Worm (Caenorhabditis elegans) whole organism, L3 larva: ENCODE data around the gene F28H7.2.

ENCODE experiments used
- aly-2 ChIP-seq: fragments of 150-350 bp; optimal IDR thresholded peaks from 2 replicates; lab custom pipeline; 2014; ENCODE audit warnings: missing biosample characterization, missing genetic modification characterization
- ama-1 ChIP-seq: fragments of 150-350 bp; optimal IDR thresholded peaks from 2 replicates; lab custom pipeline; 2018
- ceh-82 ChIP-seq: fragments of 150-350 bp; optimal IDR thresholded peaks from 2 replicates; lab custom pipeline; 2014; ENCODE audit warnings: missing biosample characterization, missing genetic modification characterization
- ceh-9 ChIP-seq: sonication (generic microtip); optimal IDR thresholded peaks from 2 replicates; lab custom pipeline; 2018; ENCODE audit warnings: missing biosample characterization, missing genetic modification characterization
- elt-1 ChIP-seq: fragments of 150-350 bp; optimal IDR thresholded peaks from 2 replicates; lab custom pipeline; 2014; ENCODE audit warnings: missing biosample characterization, missing genetic modification characterization
- elt-2 ChIP-seq: sonication (generic microtip); optimal IDR thresholded peaks from 2 replicates; lab custom pipeline; 2016; ENCODE audit warnings: missing genetic modification reagents, mild to moderate bottlenecking, missing genetic modification characterization, missing compliant biosample characterization
- elt-3 ChIP-seq, 3 experiments: fragments of 150-350 bp in 1 of 3; sonication (generic microtip) in 2 of 3; optimal IDR thresholded peaks; 2 replicates in 2 of 3; 4 replicates in 1 of 3; lab custom pipeline; 2014 to 2017; ENCODE audit warnings: missing biosample characterization in 3 of 3, missing genetic modification characterization in 3 of 3
- fkh-10 ChIP-seq: sonication (generic microtip); optimal IDR thresholded peaks from 2 replicates; lab custom pipeline; 2017; ENCODE audit warnings: missing biosample characterization, missing genetic modification reagents, missing genetic modification characterization
- fos-1 ChIP-seq: fragments of 150-350 bp; optimal IDR thresholded peaks from 2 replicates; lab custom pipeline; 2014; ENCODE audit warnings: missing biosample characterization, missing genetic modification characterization
- hmg-11 ChIP-seq: sonication (generic microtip); optimal IDR thresholded peaks from 2 replicates; lab custom pipeline; 2016; ENCODE audit warnings: missing genetic modification characterization, missing compliant biosample characterization
- jun-1 ChIP-seq: fragments of 150-350 bp; optimal IDR thresholded peaks from 2 replicates; lab custom pipeline; 2014; ENCODE audit warnings: missing biosample characterization, missing genetic modification reagents, missing genetic modification characterization
- lin-15B ChIP-seq: fragments of 150-350 bp; optimal IDR thresholded peaks from 2 replicates; lab custom pipeline; 2014; ENCODE audit warnings: missing biosample characterization, missing genetic modification characterization
- lin-39 ChIP-seq: fragments of 150-350 bp; optimal IDR thresholded peaks from 2 replicates; lab custom pipeline; 2018; ENCODE audit warnings: missing biosample characterization, missing genetic modification reagents, missing genetic modification characterization
- lsy-12 ChIP-seq: sonication (generic microtip); optimal IDR thresholded peaks from 2 replicates; lab custom pipeline; 2016; ENCODE audit warnings: mild to moderate bottlenecking, missing genetic modification characterization, missing compliant biosample characterization
- mml-1 ChIP-seq: fragments of 150-350 bp; sonication (generic microtip); optimal IDR thresholded peaks from 3 replicates; lab custom pipeline; 2014; ENCODE audit warnings: missing biosample characterization, missing genetic modification characterization
- nfya-1 ChIP-seq: sonication (generic microtip); optimal IDR thresholded peaks from 2 replicates; lab custom pipeline; 2017; ENCODE audit warnings: missing genetic modification characterization, mild to moderate bottlenecking, missing compliant biosample characterization, antibody characterized with exemption, moderate library complexity; ENCODE audit not compliant: insufficient read depth
- nhr-23 ChIP-seq: fragments of 150-350 bp; optimal IDR thresholded peaks from 2 replicates; lab custom pipeline; 2014; ENCODE audit warnings: missing biosample characterization, missing genetic modification reagents, missing genetic modification characterization
- nhr-25 ChIP-seq: sonication (generic microtip); optimal IDR thresholded peaks from 2 replicates; lab custom pipeline; 2017; ENCODE audit warnings: missing biosample characterization, missing genetic modification characterization
- nhr-28 ChIP-seq: fragments of 150-350 bp; optimal IDR thresholded peaks from 2 replicates; lab custom pipeline; 2014; ENCODE audit warnings: missing biosample characterization, missing genetic modification characterization
- nhr-43 ChIP-seq: sonication (generic microtip); optimal IDR thresholded peaks from 2 replicates; lab custom pipeline; 2016; ENCODE audit warnings: mild to moderate bottlenecking, missing genetic modification characterization, missing compliant biosample characterization; ENCODE audit not compliant: poor library complexity, severe bottlenecking
- nhr-67 ChIP-seq: fragments of 150-350 bp; optimal IDR thresholded peaks from 2 replicates; lab custom pipeline; 2014; ENCODE audit warnings: missing biosample characterization, missing genetic modification characterization
- pha-4 ChIP-seq: fragments of 150-350 bp; optimal IDR thresholded peaks from 2 replicates; lab custom pipeline; 2014; ENCODE audit warnings: missing biosample characterization, missing genetic modification reagents, missing genetic modification characterization
- pqm-1 ChIP-seq: fragments of 150-350 bp; optimal IDR thresholded peaks from 2 replicates; lab custom pipeline; 2017; ENCODE audit warnings: missing biosample characterization, missing genetic modification characterization, inconsistent platforms
- sea-2 ChIP-seq: fragments of 150-350 bp; sonication (generic microtip); optimal IDR thresholded peaks from 4 replicates; lab custom pipeline; 2014; ENCODE audit warnings: missing biosample characterization, missing genetic modification reagents, missing genetic modification characterization
- snpc-4 ChIP-seq: fragments of 150-350 bp; optimal IDR thresholded peaks from 2 replicates; lab custom pipeline; 2014; ENCODE audit warnings: missing biosample characterization, missing genetic modification characterization
- unc-39 ChIP-seq: sonication (generic microtip); optimal IDR thresholded peaks from 4 replicates; lab custom pipeline; 2017; ENCODE audit warnings: missing biosample characterization, missing genetic modification characterization
- unc-62 ChIP-seq: fragments of 150-350 bp; sonication (generic microtip); optimal IDR thresholded peaks from 4 replicates; lab custom pipeline; 2014; ENCODE audit warnings: missing biosample characterization, missing genetic modification reagents, missing genetic modification characterization
- ztf-4 ChIP-seq: fragments of 150-350 bp; optimal IDR thresholded peaks from 2 replicates; lab custom pipeline; 2014; ENCODE audit warnings: missing biosample characterization, missing genetic modification characterization

F28H7.2 gene

DNA sequence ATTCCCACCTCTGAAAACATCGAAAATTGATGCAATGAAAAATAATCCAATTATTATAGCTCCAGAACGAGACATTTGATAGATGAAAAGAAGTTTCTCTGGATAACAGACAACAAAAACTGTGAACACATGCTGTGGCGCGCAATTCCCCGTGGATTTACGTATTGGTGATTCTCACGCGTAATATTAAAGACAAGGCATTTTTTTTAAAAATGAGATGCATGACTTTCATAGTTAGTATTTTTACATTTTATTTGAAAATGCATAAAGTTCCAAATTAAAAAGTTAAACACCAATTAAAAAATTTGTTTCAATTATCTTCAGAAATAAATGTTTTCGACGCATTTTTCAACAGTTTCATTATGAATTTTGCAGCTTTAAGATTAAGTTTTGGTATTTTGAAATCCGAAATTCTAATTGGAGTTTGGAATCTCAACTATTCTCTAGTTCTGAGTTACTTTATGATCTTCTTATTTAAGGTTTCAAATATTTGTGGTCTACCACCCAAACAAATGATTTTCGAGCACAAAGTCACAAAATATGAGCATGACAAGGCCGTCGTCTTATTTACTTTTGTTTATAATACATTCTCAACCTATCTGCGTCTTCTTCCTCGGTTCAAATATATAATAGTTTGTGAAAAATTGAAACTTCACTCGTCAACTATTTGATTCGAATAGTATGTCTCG, at the start of gene F28H7.2, which contains the start of gene selt-1.2:
Gene F28H7.2, plus strand, starts transcription at position 639 of the 689 bp plus-strand sequence.
Gene selt-1.2, minus strand, starts transcription at position 101 of the 689 bp plus-strand sequence.
- TF ChIP-seq jun-1 (tag; lab: Kevin White, UChicago): no peak
- TF ChIP-seq pqm-1 (tag; lab: Kevin White, UChicago): peak; percentile 40
- no peak for TF ChIP-seq nhr-23 (tag; lab: Kevin White, UChicago)
- no peak for TF ChIP-seq elt-3 (tag; optimal IDR thresholded peaks at IDR 0.05; lab: Kevin White, UChicago)
- no peak for TF ChIP-seq ceh-82
- TF ChIP-seq sea-2 (GFP tag; lab: Kevin White, UChicago): no peak

DNA sequence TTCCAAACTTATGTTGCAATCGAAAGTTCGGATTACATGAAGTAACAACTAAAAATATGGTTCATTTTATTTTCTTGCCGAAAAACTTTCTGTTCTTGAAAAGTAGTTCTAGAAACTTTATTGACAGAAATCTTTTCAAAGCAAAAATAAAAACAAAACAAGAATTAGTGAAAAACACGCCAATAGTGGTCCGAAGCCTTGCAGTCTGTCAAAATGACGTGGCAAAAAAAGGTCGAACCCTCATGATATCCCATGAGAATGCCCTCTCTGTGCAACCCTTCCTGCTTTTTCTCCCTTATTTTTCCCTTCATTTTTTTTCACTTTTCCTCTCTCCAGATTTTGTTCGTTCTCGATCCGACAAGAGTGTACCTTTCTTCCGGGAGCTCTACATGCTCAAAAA, 48.6 kb upstream of the F28H7.2 start:
- no peak for TF ChIP-seq lsy-12 (tag; lab: Kevin White, UChicago)
- no peak for TF ChIP-seq ceh-9 (tag; lab: Kevin White, UChicago)
- no peak for TF ChIP-seq nfya-1
- peak; percentile 35 for TF ChIP-seq fkh-10 (GFP tag; lab: Kevin White, UChicago)

DNA sequence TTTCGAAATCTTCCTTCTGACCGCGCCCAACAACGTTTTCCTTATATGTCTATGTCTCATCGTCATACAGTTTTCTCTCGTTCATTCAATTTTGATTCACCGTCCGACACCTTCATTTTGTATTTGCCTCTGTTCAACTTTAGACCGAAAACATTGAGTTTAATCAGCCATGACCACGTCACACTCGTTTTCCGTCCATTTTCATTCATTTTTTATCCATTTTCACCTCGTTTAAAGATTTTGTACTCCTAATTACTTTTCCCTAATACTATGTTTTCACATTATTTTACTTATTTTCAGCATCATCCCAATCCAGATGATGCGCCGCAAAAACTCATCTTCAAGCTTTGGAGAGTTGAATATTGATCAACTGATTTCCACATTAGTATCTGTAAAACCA, 45.5 kb upstream of the F28H7.2 start, which contains the start of gene pph-1:
Gene pph-1, plus strand, starts transcription at position 301 of the 400 bp plus-strand sequence.
- TF ChIP-seq elt-3 (tag; optimal IDR thresholded peaks at IDR 0.05; lab: Kevin White, UChicago): no peak

DNA sequence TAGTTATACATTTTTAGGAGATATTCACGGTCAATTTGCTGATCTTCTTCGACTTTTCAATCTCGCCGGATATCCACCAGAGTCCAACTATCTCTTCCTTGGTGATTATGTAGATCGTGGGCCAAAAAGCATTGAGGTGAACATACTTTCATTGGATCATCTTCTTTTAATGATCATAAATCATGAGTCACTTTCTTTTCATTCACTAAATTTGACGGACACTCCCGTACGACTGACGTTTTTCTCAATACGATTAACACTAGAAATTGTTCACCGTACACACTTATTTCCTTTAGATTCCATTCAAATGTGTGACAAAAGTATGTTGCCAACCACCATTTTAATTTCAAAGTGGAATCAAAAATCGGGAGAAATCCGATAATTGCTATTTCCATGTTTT, 44.8 kb upstream of the F28H7.2 start:
- TF ChIP-seq nhr-67 (tag; lab: Kevin White, UChicago): no peak
- TF ChIP-seq snpc-4: no peak
- no peak for TF ChIP-seq elt-1 (tag; lab: Kevin White, UChicago)
- no peak for TF ChIP-seq mml-1 (tag; lab: Kevin White, UChicago)
- TF ChIP-seq nfya-1: no peak
- no peak for TF ChIP-seq elt-3 (tag; optimal IDR thresholded peaks at IDR 0.05; lab: Kevin White, UChicago)
- TF ChIP-seq elt-2 (tag; lab: Kevin White, UChicago): no peak

DNA sequence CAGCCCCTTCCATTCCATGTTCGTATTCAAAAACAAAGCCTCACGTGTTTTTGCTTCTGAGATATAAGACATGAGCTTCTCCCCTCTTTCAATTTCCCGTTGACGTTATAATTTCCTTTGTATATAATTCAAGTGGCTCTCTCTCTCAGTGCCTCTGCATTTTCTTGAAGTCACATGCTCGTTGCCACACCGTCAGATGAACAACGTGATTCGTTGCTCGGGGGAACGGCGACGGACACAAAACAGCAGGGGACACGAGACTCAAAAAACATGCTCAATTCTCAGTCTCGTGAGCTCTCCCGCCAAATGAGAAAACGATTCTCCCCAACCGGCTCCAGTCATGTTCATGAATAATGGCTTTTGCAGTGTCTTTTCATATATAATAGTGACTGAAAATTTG, 39.4 kb upstream of the F28H7.2 start:
- TF ChIP-seq ztf-4 (tag; lab: Kevin White, UChicago) (no peak), unc-39 (tag; lab: Kevin White, UChicago) (no peak), nhr-28 (no peak), elt-1 (tag; lab: Kevin White, UChicago) (no peak), ama-1 (lab: Kevin White, UChicago) (no peak), lin-39 (no peak)

DNA sequence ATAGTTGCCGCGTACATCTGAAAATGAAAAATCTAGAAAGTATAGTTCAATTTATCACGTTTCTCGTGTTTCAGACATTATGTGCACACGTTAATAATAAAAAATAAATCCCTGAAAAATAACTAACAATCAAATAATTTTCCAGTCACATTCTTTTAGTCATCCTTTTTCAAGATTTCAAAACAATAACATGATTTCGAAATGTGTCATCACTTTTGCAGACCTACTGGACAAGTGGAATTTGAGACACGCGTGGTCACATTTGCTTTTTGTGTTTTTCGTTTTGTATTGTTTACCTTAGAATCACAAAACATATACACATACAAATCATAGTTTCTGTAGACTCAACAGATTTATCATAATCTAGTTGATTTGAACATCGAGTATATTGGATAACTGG, 38.3 kb upstream of the F28H7.2 start:
- TF ChIP-seq ceh-82: no peak
- no peak for TF ChIP-seq hmg-11 (tag; lab: Kevin White, UChicago)
- no peak for TF ChIP-seq jun-1 (tag; lab: Kevin White, UChicago)
- TF ChIP-seq fos-1 (tag; lab: Kevin White, UChicago): no peak
- no peak for TF ChIP-seq ceh-9 (tag; lab: Kevin White, UChicago)
- no peak for TF ChIP-seq lin-15B
- TF ChIP-seq, all 47 proteins: peak for 0

DNA sequence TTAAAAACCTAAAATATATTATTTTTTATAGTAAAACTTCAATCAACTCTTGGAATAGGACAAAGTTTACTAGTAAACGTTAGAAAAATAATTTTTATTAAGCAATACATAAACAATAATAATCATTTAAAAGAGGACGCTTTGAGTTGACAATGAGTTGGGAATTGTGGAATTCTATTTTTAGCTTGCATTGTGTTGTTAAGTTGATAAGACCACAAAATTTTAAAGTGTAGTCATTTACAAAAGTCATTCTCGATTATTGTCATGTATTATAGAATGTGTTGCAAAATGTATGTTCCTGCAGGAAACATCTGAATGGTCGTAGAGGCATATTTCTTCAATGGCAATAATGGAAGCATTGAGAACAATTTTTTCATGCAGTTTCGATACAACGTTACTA, 36.7 kb upstream of the F28H7.2 start:
- no peak for TF ChIP-seq elt-1 (tag; lab: Kevin White, UChicago)
- TF ChIP-seq elt-3 (tag; optimal IDR thresholded peaks at IDR 0.05; lab: Kevin White, UChicago): no peak
- TF ChIP-seq elt-2 (tag; lab: Kevin White, UChicago): peak; percentile 61
- TF ChIP-seq pqm-1 (tag; lab: Kevin White, UChicago): peak; percentile 73
- peak; percentile 12 for TF ChIP-seq pha-4

DNA sequence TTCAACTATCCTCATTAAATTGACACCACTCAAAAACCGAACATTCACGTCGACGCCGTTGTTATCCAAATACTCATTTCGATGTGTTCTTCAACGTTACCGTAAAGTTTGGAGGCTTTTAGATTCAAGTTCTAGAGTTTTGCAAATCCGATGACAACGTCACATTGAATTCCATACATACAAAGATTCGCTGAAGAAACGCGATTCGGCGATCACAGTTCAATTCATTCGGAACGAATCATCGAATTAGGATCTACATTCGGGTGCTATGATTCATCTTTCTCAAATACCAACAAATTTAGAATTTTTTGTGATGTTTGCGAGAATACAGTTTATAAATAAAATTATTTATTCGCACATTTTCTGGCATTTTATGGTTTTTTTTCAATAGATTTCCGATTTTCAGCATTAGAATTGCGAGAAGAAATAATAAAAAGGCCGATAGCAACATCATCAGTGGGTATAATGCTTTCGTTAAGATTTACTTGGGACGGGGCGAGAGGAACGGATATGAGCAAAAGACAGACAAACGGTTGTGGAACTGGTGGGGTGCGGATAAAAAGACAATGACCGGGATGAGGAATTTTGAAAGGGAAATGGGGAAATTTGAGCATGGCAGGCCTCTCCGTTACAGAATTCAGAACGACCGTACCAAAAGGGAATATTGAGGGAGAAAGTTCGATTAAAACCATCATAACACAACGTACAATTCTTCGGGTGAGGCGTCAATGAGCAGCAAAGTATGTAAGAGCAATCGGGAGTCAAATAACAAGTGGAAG, 35.7 kb upstream of the F28H7.2 start:
- peak; percentile 55 for TF ChIP-seq aly-2
- peak; percentile 17 for TF ChIP-seq nhr-25 (tag; lab: Kevin White, UChicago)
- TF ChIP-seq unc-62 (GFP tag; lab: Kevin White, UChicago): peak; percentile 9
- peak; percentile 28 for TF ChIP-seq lsy-12 (tag; lab: Kevin White, UChicago)
- no peak for TF ChIP-seq unc-39 (tag; lab: Kevin White, UChicago)
- no peak for TF ChIP-seq lin-15B
- TF ChIP-seq snpc-4: no peak
- TF ChIP-seq nhr-43 (tag; lab: Kevin White, UChicago): peak; percentile 34
- peak; percentile 35 for TF ChIP-seq nhr-23 (tag; lab: Kevin White, UChicago)
